Worm (Caenorhabditis elegans) whole organism, L4 larva: ENCODE data around the gene K08H2.4.

ENCODE experiments used
- daf-12 ChIP-seq: fragments of 150-350 bp; optimal IDR thresholded peaks from 2 replicates; lab custom pipeline; 2014; ENCODE audit warnings: missing biosample characterization, missing genetic modification reagents, missing genetic modification characterization
- fos-1 ChIP-seq: fragments of 150-350 bp; optimal IDR thresholded peaks from 2 replicates; lab custom pipeline; 2014; ENCODE audit warnings: missing biosample characterization, missing genetic modification characterization
- hif-1 ChIP-seq, 2 experiments: sonication (generic microtip); optimal IDR thresholded peaks; 2 replicates each; lab custom pipeline; 2016 to 2017; ENCODE audit warnings: missing compliant biosample characterization in 2 of 2, missing genetic modification characterization in 2 of 2, missing genetic modification reagents in 2 of 2, missing genotype in 2 of 2, mild to moderate bottlenecking in 1 of 2
- hlh-30 ChIP-seq: sonication (generic microtip); optimal IDR thresholded peaks from 2 replicates; lab custom pipeline; 2017; ENCODE audit warnings: antibody characterized with exemption, mild to moderate bottlenecking, missing genetic modification characterization, missing compliant biosample characterization; ENCODE audit not compliant: insufficient read depth
- ztf-11 ChIP-seq: fragments of 150-350 bp; optimal IDR thresholded peaks from 2 replicates; lab custom pipeline; 2014; ENCODE audit warnings: missing biosample characterization, missing genetic modification characterization

DNA sequence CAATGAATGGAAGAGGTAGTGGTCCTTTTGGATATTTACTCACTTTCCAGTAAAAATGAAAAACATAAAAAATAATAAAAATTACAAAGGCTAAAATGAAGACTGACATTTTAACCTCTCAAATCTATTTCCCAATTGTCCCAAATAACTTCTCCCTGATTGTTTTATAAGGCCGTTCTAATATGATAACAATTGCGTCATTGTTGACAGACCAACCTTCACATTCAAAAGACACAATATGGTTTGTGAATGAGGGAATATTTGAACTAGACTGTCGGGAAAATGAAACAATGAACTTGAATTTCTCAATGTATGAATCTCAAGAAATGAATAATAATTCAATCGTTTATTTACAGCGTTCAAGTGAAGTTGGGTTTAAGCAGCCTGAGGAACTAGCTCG is 28.9 kb downstream of the K08H2.4 start, which contains the start of gene cyp-14A1:
- no peak for TF ChIP-seq daf-12 (tag; lab: Kevin White, UChicago)
- no peak for TF ChIP-seq hlh-30
- TF ChIP-seq ztf-11 (tag; lab: Kevin White, UChicago) = no peak
- no peak for TF ChIP-seq hif-1 (tag; optimal IDR thresholded peaks at IDR 0.05; lab: Kevin White, UChicago)
- no peak for TF ChIP-seq fos-1 (tag; lab: Kevin White, UChicago)
